Fruit fly (Drosophila melanogaster) whole organism, embryonic: ENCODE results near the gene CG17764.

ENCODE experiments used
- Bteb2 ChIP-seq: fragments of 200-800 bp; sonication (Bioruptor generic); optimal IDR thresholded peaks from 2 replicates; lab custom pipeline; 2016; ENCODE audit warnings: missing biosample characterization, missing genetic modification characterization
- CG1024 ChIP-seq: fragments of 200-800 bp; sonication (Bioruptor generic); IDR thresholded peaks from 2 replicates; pipeline ENCODE4 v1.3.6; 2022; ENCODE audit warnings: missing biosample characterization, missing genetic modification characterization
- CG10654 ChIP-seq: fragments of 200-800 bp; sonication (Bioruptor generic); optimal IDR thresholded peaks from 2 replicates; lab custom pipeline; 2016; ENCODE audit warnings: missing biosample characterization, missing genetic modification characterization
- CG12104 ChIP-seq: fragments of 200-800 bp; sonication (Bioruptor generic); optimal IDR thresholded peaks from 3 replicates; lab custom pipeline; 2016; ENCODE audit warnings: missing biosample characterization, missing genetic modification characterization
- CG12769 ChIP-seq: fragments of 200-800 bp; sonication (Bioruptor generic); optimal IDR thresholded peaks from 2 replicates; lab custom pipeline; 2019; ENCODE audit warnings: missing biosample characterization, mild to moderate bottlenecking, missing genetic modification characterization, moderate library complexity
- CG13287 ChIP-seq: fragments of 200-800 bp; sonication (Bioruptor generic); IDR thresholded peaks from 2 replicates; pipeline ENCODE4 v1.3.6; 2022; ENCODE audit warnings: missing biosample characterization, missing genetic modification characterization; ENCODE audit not compliant: partially characterized antibody
- CG13296 ChIP-seq: fragments of 200-800 bp; sonication (Bioruptor generic); optimal IDR thresholded peaks from 3 replicates; lab custom pipeline; 2018; ENCODE audit warnings: missing biosample characterization, mild to moderate bottlenecking, missing genetic modification characterization
- CG14441 ChIP-seq: fragments of 200-800 bp; sonication (Bioruptor generic); IDR thresholded peaks from 2 replicates; pipeline ENCODE4 v1.3.6; 2022; ENCODE audit warnings: missing biosample characterization, missing genetic modification characterization
- CG15696 ChIP-seq: fragments of 200-800 bp; sonication (Bioruptor generic); optimal IDR thresholded peaks from 2 replicates; lab custom pipeline; 2019; ENCODE audit warnings: missing biosample characterization, mild to moderate bottlenecking, missing genetic modification characterization, moderate library complexity
- CG1602 ChIP-seq: fragments of 200-800 bp; sonication (Bioruptor generic); optimal IDR thresholded peaks from 3 replicates; lab custom pipeline; 2016; ENCODE audit warnings: missing biosample characterization, missing genetic modification characterization
- CG17328 ChIP-seq: fragments of 200-800 bp; sonication (Bioruptor generic); IDR thresholded peaks from 2 replicates; pipeline ENCODE4 v1.3.6; 2022; ENCODE audit warnings: missing biosample characterization, missing genetic modification characterization
- CG17359 ChIP-seq: fragments of 200-800 bp; sonication (Bioruptor generic); optimal IDR thresholded peaks from 3 replicates; lab custom pipeline; 2018; ENCODE audit warnings: missing biosample characterization, mild to moderate bottlenecking, missing genetic modification characterization, moderate library complexity
- CG2120 ChIP-seq: fragments of 200-800 bp; sonication (Bioruptor generic); optimal IDR thresholded peaks from 3 replicates; lab custom pipeline; 2016; ENCODE audit warnings: missing biosample characterization, missing genetic modification characterization
- CG32532 ChIP-seq: fragments of 200-800 bp; sonication (Bioruptor generic); IDR thresholded peaks from 2 replicates; pipeline ENCODE4 v1.3.6; 2022; ENCODE audit warnings: missing biosample characterization, missing genetic modification characterization
- CG33213 ChIP-seq: fragments of 200-800 bp; sonication (Bioruptor generic); optimal IDR thresholded peaks from 3 replicates; lab custom pipeline; 2016; ENCODE audit warnings: missing biosample characterization, missing genetic modification characterization
- CG34422 ChIP-seq: fragments of 200-800 bp; sonication (Bioruptor generic); IDR thresholded peaks from 3 replicates; pipeline ENCODE4 v1.3.6; 2022; ENCODE audit warnings: missing biosample characterization, missing genetic modification characterization
- CG3726 ChIP-seq: fragments of 200-800 bp; sonication (Bioruptor generic); IDR thresholded peaks from 3 replicates; pipeline ENCODE4, ENCODE4 v1.3.6; 2022; ENCODE audit warnings: missing biosample characterization, missing genetic modification characterization
- CG3838 ChIP-seq: fragments of 200-800 bp; sonication (Bioruptor generic); optimal IDR thresholded peaks from 3 replicates; lab custom pipeline; 2016; ENCODE audit warnings: missing biosample characterization, missing genetic modification characterization
- CG5953 ChIP-seq: fragments of 200-800 bp; sonication (Bioruptor generic); IDR thresholded peaks from 2 replicates; pipeline ENCODE4 v1.3.6; 2022; ENCODE audit warnings: missing biosample characterization, missing genetic modification characterization
- CG7963 ChIP-seq: fragments of 200-800 bp; sonication (Bioruptor generic); IDR thresholded peaks from 3 replicates; pipeline ENCODE4 v1.3.6; 2022; ENCODE audit warnings: missing biosample characterization, missing genetic modification characterization; ENCODE audit not compliant: partially characterized antibody
- CG9932 ChIP-seq: fragments of 200-800 bp; sonication (Bioruptor generic); IDR thresholded peaks from 2 replicates; pipeline ENCODE4 v1.3.6; 2022; ENCODE audit warnings: missing biosample characterization, missing genetic modification characterization
- CTCF ChIP-seq: fragments of 200-800 bp; sonication (Bioruptor generic); optimal IDR thresholded peaks from 2 replicates; lab custom pipeline; 2017; ENCODE audit warnings: missing biosample characterization, mild to moderate bottlenecking, missing genetic modification characterization, moderate library complexity
- CkIIα-i1 ChIP-seq: fragments of 200-800 bp; sonication (Bioruptor generic); IDR thresholded peaks from 2 replicates; pipeline ENCODE4 v1.3.6; 2022; ENCODE audit warnings: missing biosample characterization, missing genetic modification characterization
- Drgx ChIP-seq: fragments of 200-800 bp; sonication (Bioruptor generic); IDR thresholded peaks from 2 replicates; pipeline ENCODE4 v1.3.6; 2022; ENCODE audit warnings: missing biosample characterization, missing genetic modification characterization
- Hand ChIP-seq: fragments of 200-800 bp; sonication (Bioruptor generic); optimal IDR thresholded peaks from 2 replicates; lab custom pipeline; 2017; ENCODE audit warnings: mild to moderate bottlenecking, missing biosample characterization, missing genetic modification reagents, missing genetic modification characterization
- Hr51 ChIP-seq, 2 experiments: fragments of 200-800 bp; sonication (Bioruptor generic); optimal IDR thresholded peaks; 2 replicates in 1 of 2; 3 replicates in 1 of 2; lab custom pipeline; 2016 to 2018; ENCODE audit warnings: missing biosample characterization in 2 of 2, missing genetic modification characterization in 2 of 2, mild to moderate bottlenecking in 1 of 2, moderate library complexity in 1 of 2
- Hsf ChIP-seq: fragments of 200-800 bp; sonication (Bioruptor generic); optimal IDR thresholded peaks from 3 replicates; lab custom pipeline; 2016; ENCODE audit warnings: missing biosample characterization, missing genetic modification characterization
- Nf-YA ChIP-seq: fragments of 200-800 bp; sonication (Bioruptor generic); IDR thresholded peaks from 2 replicates; pipeline ENCODE4 v1.3.6; 2022; ENCODE audit warnings: missing biosample characterization, missing genetic modification characterization
- Nf-YC ChIP-seq: fragments of 200-800 bp; optimal IDR thresholded peaks from 3 replicates; lab custom pipeline; 2019; ENCODE audit warnings: missing biosample characterization, mild to moderate bottlenecking, missing genetic modification characterization, moderate library complexity
- Pdp1 ChIP-seq, 2 experiments: fragments of 200-800 bp; sonication (Bioruptor generic); optimal IDR thresholded peaks; 3 replicates each; lab custom pipeline; 2016; ENCODE audit warnings: missing biosample characterization in 2 of 2, missing genetic modification characterization in 2 of 2, mild to moderate bottlenecking in 1 of 2, moderate library complexity in 1 of 2
- Ravus ChIP-seq: fragments of 200-800 bp; sonication (Bioruptor generic); IDR thresholded peaks from 2 replicates; pipeline ENCODE4 v1.3.6; 2022; ENCODE audit warnings: missing biosample characterization, missing genetic modification characterization
- Rx ChIP-seq: fragments of 200-800 bp; sonication (Bioruptor generic); IDR thresholded peaks from 2 replicates; pipeline ENCODE4 v1.3.6; 2022; ENCODE audit warnings: missing biosample characterization, missing genetic modification characterization
- chm ChIP-seq: fragments of 200-800 bp; sonication (Bioruptor generic); IDR thresholded peaks from 2 replicates; pipeline ENCODE4 v1.3.6; 2022; ENCODE audit warnings: missing biosample characterization, missing genetic modification characterization
- chn ChIP-seq: fragments of 200-800 bp; sonication (Bioruptor generic); optimal IDR thresholded peaks from 2 replicates; lab custom pipeline; 2016; ENCODE audit warnings: missing biosample characterization, missing genetic modification characterization
- corto ChIP-seq: fragments of 200-800 bp; sonication (Bioruptor generic); optimal IDR thresholded peaks from 2 replicates; lab custom pipeline; 2016; ENCODE audit warnings: missing biosample characterization, mild to moderate bottlenecking, missing genetic modification characterization, moderate library complexity
- croc ChIP-seq: fragments of 200-800 bp; sonication (Bioruptor generic); conservative IDR thresholded peaks from 3 replicates; pipeline ENCODE4 v1.3.6; 2022; ENCODE audit warnings: missing biosample characterization, missing genetic modification characterization
- dati ChIP-seq: fragments of 200-800 bp; sonication (Bioruptor generic); IDR thresholded peaks from 2 replicates; pipeline ENCODE4 v1.3.6; 2022; ENCODE audit warnings: missing biosample characterization, missing genetic modification characterization
- emc ChIP-seq: fragments of 200-800 bp; sonication (Bioruptor generic); optimal IDR thresholded peaks from 2 replicates; lab custom pipeline; 2016; ENCODE audit warnings: missing biosample characterization, missing genetic modification characterization
- eyg ChIP-seq: fragments of 200-800 bp; sonication (Bioruptor generic); optimal IDR thresholded peaks from 3 replicates; lab custom pipeline; 2016; ENCODE audit warnings: missing biosample characterization, missing genetic modification characterization
- insv ChIP-seq, 2 experiments: fragments of 200-800 bp; sonication (Bioruptor generic); optimal IDR thresholded peaks; 3 replicates each; lab custom pipeline; 2016 to 2018; ENCODE audit warnings: missing biosample characterization in 2 of 2, missing genetic modification characterization in 2 of 2
- kah ChIP-seq: fragments of 200-800 bp; sonication (Bioruptor generic); optimal IDR thresholded peaks from 2 replicates; lab custom pipeline; 2018; ENCODE audit warnings: missing biosample characterization, mild to moderate bottlenecking, missing genetic modification characterization
- pho ChIP-seq: fragments of 200-800 bp; sonication (Bioruptor generic); optimal IDR thresholded peaks from 2 replicates; lab custom pipeline; 2016; ENCODE audit warnings: missing biosample characterization, missing genetic modification characterization
- row ChIP-seq: fragments of 200-800 bp; sonication (Bioruptor generic); IDR thresholded peaks from 3 replicates; pipeline ENCODE4 v1.3.6; 2022; ENCODE audit warnings: missing biosample characterization, missing genetic modification characterization
- run ChIP-seq: fragments of 200-800 bp; sonication (Bioruptor generic); optimal IDR thresholded peaks from 3 replicates; lab custom pipeline; 2018; ENCODE audit warnings: missing biosample characterization, mild to moderate bottlenecking, missing genetic modification characterization
- salm ChIP-seq: fragments of 200-800 bp; sonication (Bioruptor generic); optimal IDR thresholded peaks from 2 replicates; lab custom pipeline; 2018; ENCODE audit warnings: missing biosample characterization, mild to moderate bottlenecking, missing genetic modification characterization
- slbo ChIP-seq: fragments of 200-800 bp; sonication (Bioruptor generic); IDR thresholded peaks from 2 replicates; pipeline ENCODE4 v1.3.6; 2022; ENCODE audit warnings: missing biosample characterization, missing genetic modification characterization
- sob ChIP-seq: fragments of 200-800 bp; sonication (Bioruptor generic); IDR thresholded peaks from 2 replicates; pipeline ENCODE4 v1.3.6; 2022; ENCODE audit warnings: missing biosample characterization, missing genetic modification characterization
- sug ChIP-seq: fragments of 200-800 bp; optimal IDR thresholded peaks from 2 replicates; lab custom pipeline; 2019; ENCODE audit warnings: missing biosample characterization, mild to moderate bottlenecking, missing genetic modification characterization, moderate library complexity
- trh ChIP-seq: fragments of 200-800 bp; sonication (Bioruptor generic); optimal IDR thresholded peaks from 2 replicates; lab custom pipeline; 2016; ENCODE audit warnings: missing biosample characterization, missing genetic modification characterization
- vfl ChIP-seq: fragments of 200-800 bp; sonication (Bioruptor generic); optimal IDR thresholded peaks from 2 replicates; lab custom pipeline; 2016; ENCODE audit warnings: missing biosample characterization, missing genetic modification characterization
- wor ChIP-seq: fragments of 200-800 bp; sonication (Bioruptor generic); IDR thresholded peaks from 2 replicates; pipeline ENCODE4 v1.3.6; 2022; ENCODE audit warnings: missing biosample characterization, missing genetic modification characterization
- yki ChIP-seq: fragments of >200 bp; optimal IDR thresholded peaks from 3 replicates; lab custom pipeline; 2018
- zfh2 ChIP-seq: fragments of 200-800 bp; sonication (Bioruptor generic); optimal IDR thresholded peaks from 2 replicates; lab custom pipeline; 2016; ENCODE audit warnings: missing biosample characterization, missing genetic modification characterization

Gene CG17764

dm6 chrX:5308963-5309362 is 1.7 kb upstream of the CG17764 start, which contains the start of the genes Cdk7 and snf (continued):
- TF ChIP-seq CG1602 (GFP tag; lab: Kevin White, UChicago) (no peak), vfl (peak; percentile 35), croc (GFP tag; lab: Robert Waterston, UW) (no peak), Bteb2 (GFP tag; lab: Kevin White, UChicago) (peak; percentile 42), salm (tag; lab: Kevin White, UChicago) (no peak), CG17328 (GFP tag; lab: Robert Waterston, UW) (no peak), CG1024 (GFP tag; lab: Robert Waterston, UW) (no peak), CG32532 (peak; percentile 38; the same call in 1 of the 2 replicates), CG15696 (no peak), CTCF (GFP tag; lab: Kevin White, UChicago) (no peak), CG10654 (peak; percentile 21), Nf-YC (tag; lab: Kevin White, UChicago) (peak; percentile 36), kah (no peak), Pdp1 (GFP tag; optimal IDR thresholded peaks at IDR 0.05; lab: Kevin White, UChicago) (peak in 1 of 2 experiments; percentile 22), CG12769 (tag; lab: Kevin White, UChicago) (no peak), corto (GFP tag; lab: Kevin White, UChicago) (no peak), CG13287 (GFP tag; lab: Robert Waterston, UW) (peak; percentile 88), CG2120 (GFP tag; lab: Kevin White, UChicago) (peak; percentile 63), Nf-YA (GFP tag; lab: Robert Waterston, UW) (no peak), CG9932 (GFP tag; lab: Robert Waterston, UW) (peak; percentile 56), eyg (GFP tag; lab: Kevin White, UChicago) (no peak), CG34422 (GFP tag; lab: Robert Waterston, UW) (0 out of 3 replicates have a peak, but pooled peaks have one; percentile 67), wor (GFP tag; lab: Robert Waterston, UW) (no peak), CG3838 (GFP tag; lab: Kevin White, UChicago) (no peak), slbo (peak; percentile 47; the same call in 1 of the 2 replicates), CG5953 (GFP tag; lab: Robert Waterston, UW) (no peak), CG12104 (GFP tag; lab: Kevin White, UChicago) (no peak), Hsf (GFP tag; lab: Kevin White, UChicago) (peak; percentile 70), Hr51 (GFP tag; optimal IDR thresholded peaks at IDR 0.05; lab: Kevin White, UChicago) (peak in 1 of 2 experiments; percentile 25), dati (GFP tag; lab: Robert Waterston, UW) (no peak), CkIIα-i1 (GFP tag; lab: Robert Waterston, UW) (no peak), Ravus (no peak), yki (lab: Kevin White, UChicago) (no peak), trh (GFP tag; lab: Kevin White, UChicago) (no peak), row (GFP tag; lab: Robert Waterston, UW) (peak; percentile 56), run (tag; lab: Kevin White, UChicago) (no peak), chm (GFP tag; lab: Robert Waterston, UW) (no peak), Rx (no peak), sob (GFP tag; lab: Robert Waterston, UW) (peak; percentile 45), emc (GFP tag; lab: Kevin White, UChicago) (no peak), pho (GFP tag; lab: Kevin White, UChicago) (peak; percentile 49), zfh2 (GFP tag; lab: Kevin White, UChicago) (peak; percentile 52), insv (GFP tag; optimal IDR thresholded peaks at IDR 0.05; lab: Kevin White, UChicago) (no peak), Drgx (GFP tag; lab: Robert Waterston, UW) (no peak), CG7963 (peak; percentile 69; the same call in 2 of the 3 replicates), CG3726 (GFP tag; lab: Robert Waterston, UW) (no peak), CG33213 (GFP tag; lab: Kevin White, UChicago) (peak; percentile 60), CG13296 (GFP tag; lab: Kevin White, UChicago) (no peak), sug (tag; lab: Kevin White, UChicago) (no peak), chn (GFP tag; lab: Kevin White, UChicago) (peak; percentile 27), CG17359 (tag; lab: Kevin White, UChicago) (peak; percentile 3), Hand (no peak), CG14441 (GFP tag; lab: Robert Waterston, UW) (0 out of 2 replicates have a peak, but pooled peaks have one; percentile 10)
